Worm (Caenorhabditis elegans) whole organism, early embryonic: ENCODE data around the gene M02F4.2.

ENCODE experiments used
- F13C5.2 ChIP-seq: sonication (generic microtip); optimal IDR thresholded peaks from 2 replicates; lab custom pipeline; 2017; ENCODE audit warnings: mild to moderate bottlenecking, missing genetic modification characterization, inconsistent platforms, missing compliant biosample characterization
- aly-1 ChIP-seq: sonication (generic microtip); optimal IDR thresholded peaks from 2 replicates; lab custom pipeline; 2016; ENCODE audit warnings: missing genetic modification characterization, missing compliant biosample characterization
- ama-1 ChIP-seq: fragments of 150-350 bp; optimal IDR thresholded peaks from 2 replicates; lab custom pipeline; 2014
- ceh-13 ChIP-seq: fragments of 200-800 bp; sonication (Bioruptor generic); optimal IDR thresholded peaks from 2 replicates; lab custom pipeline; 2018; ENCODE audit warnings: mild to moderate bottlenecking, missing genetic modification characterization, missing compliant biosample characterization
- ceh-36 ChIP-seq: sonication (generic microtip); optimal IDR thresholded peaks from 2 replicates; lab custom pipeline; 2016; ENCODE audit warnings: missing genetic modification characterization, inconsistent platforms, missing compliant biosample characterization
- flt-1 ChIP-seq: fragments of 200-800 bp; sonication (Bioruptor generic); IDR thresholded peaks from 2 replicates; pipeline ENCODE4 v1.3.6; 2022; ENCODE audit warnings: missing genetic modification characterization, missing compliant biosample characterization
- hmbx-1 ChIP-seq: sonication (generic microtip); optimal IDR thresholded peaks from 2 replicates; lab custom pipeline; 2016; ENCODE audit warnings: mild to moderate bottlenecking, missing genetic modification characterization, missing compliant biosample characterization
- hmg-4 ChIP-seq: fragments of 200-800 bp; sonication (Bioruptor generic); optimal IDR thresholded peaks from 2 replicates; lab custom pipeline; 2018; ENCODE audit warnings: mild to moderate bottlenecking, missing genetic modification characterization, missing compliant biosample characterization
- hnd-1 ChIP-seq: sonication (generic microtip); optimal IDR thresholded peaks from 2 replicates; lab custom pipeline; 2016; ENCODE audit warnings: missing genetic modification characterization, missing compliant biosample characterization
- scrt-1 ChIP-seq: fragments of 200-800 bp; sonication (Bioruptor generic); IDR thresholded peaks from 2 replicates; pipeline ENCODE4 v1.3.6; 2022; ENCODE audit warnings: missing genetic modification characterization, missing compliant biosample characterization
- sea-1 ChIP-seq: fragments of 200-800 bp; sonication (Bioruptor generic); conservative IDR thresholded peaks from 2 replicates; pipeline ENCODE4 v1.3.6; 2022; ENCODE audit warnings: missing genetic modification characterization, missing compliant biosample characterization
- tbx-37 ChIP-seq: fragments of 200-800 bp; sonication (Bioruptor generic); conservative IDR thresholded peaks from 2 replicates; pipeline ENCODE4 v1.3.6; 2022; ENCODE audit warnings: missing genetic modification reagents, missing genetic modification characterization, missing compliant biosample characterization

- TF ChIP-seq ama-1: no peak
- TF ChIP-seq scrt-1 (GFP tag; lab: Robert Waterston, UW): no peak
- TF ChIP-seq hmbx-1 (tag; lab: Kevin White, UChicago): no peak
- TF ChIP-seq ceh-13 (GFP tag; lab: Kevin White, UChicago): no peak
- no peak for TF ChIP-seq hnd-1 (tag; lab: Kevin White, UChicago)
- TF ChIP-seq sea-1 (GFP tag; lab: Robert Waterston, UW): no peak
- no peak for TF ChIP-seq flt-1
- no peak for TF ChIP-seq aly-1 (tag; lab: Kevin White, UChicago)
- TF ChIP-seq hmg-4 (GFP tag; lab: Kevin White, UChicago): no peak
- no peak for TF ChIP-seq F13C5.2
- TF ChIP-seq tbx-37 (GFP tag; lab: Robert Waterston, UW): no peak
- TF ChIP-seq ceh-36 (tag; lab: Kevin White, UChicago): no peak
These were observed 15.1 kb upstream of the M02F4.2 start for ce11 chrX:3049233-3049632.
